Fruit fly (Drosophila melanogaster) whole organism, embryonic: Measurements from ENCODE around the gene Ythdc1.

Source experiments
- Atf6 ChIP-seq: fragments of 200-800 bp; sonication (Bioruptor generic); IDR thresholded peaks from 2 replicates; pipeline ENCODE4 v1.3.6; 2022; ENCODE audit warnings: missing biosample characterization, missing genetic modification characterization
- B-H2 ChIP-seq: fragments of 200-800 bp; sonication (Bioruptor generic); optimal IDR thresholded peaks from 2 replicates; lab custom pipeline; 2018; ENCODE audit warnings: missing biosample characterization, mild to moderate bottlenecking, missing genetic modification characterization
- CG1024 ChIP-seq: fragments of 200-800 bp; sonication (Bioruptor generic); IDR thresholded peaks from 2 replicates; pipeline ENCODE4 v1.3.6; 2022; ENCODE audit warnings: missing biosample characterization, missing genetic modification characterization
- CG10654 ChIP-seq: fragments of 200-800 bp; sonication (Bioruptor generic); optimal IDR thresholded peaks from 2 replicates; lab custom pipeline; 2016; ENCODE audit warnings: missing biosample characterization, missing genetic modification characterization
- CG12769 ChIP-seq: fragments of 200-800 bp; sonication (Bioruptor generic); optimal IDR thresholded peaks from 2 replicates; lab custom pipeline; 2019; ENCODE audit warnings: missing biosample characterization, mild to moderate bottlenecking, missing genetic modification characterization, moderate library complexity
- CG13296 ChIP-seq: fragments of 200-800 bp; sonication (Bioruptor generic); optimal IDR thresholded peaks from 3 replicates; lab custom pipeline; 2018; ENCODE audit warnings: missing biosample characterization, mild to moderate bottlenecking, missing genetic modification characterization
- CG13894 ChIP-seq: fragments of 200-800 bp; sonication (Bioruptor generic); optimal IDR thresholded peaks from 3 replicates; lab custom pipeline; 2018; ENCODE audit warnings: missing biosample characterization, mild to moderate bottlenecking, missing genetic modification characterization, moderate library complexity
- CG14441 ChIP-seq: fragments of 200-800 bp; sonication (Bioruptor generic); IDR thresholded peaks from 2 replicates; pipeline ENCODE4 v1.3.6; 2022; ENCODE audit warnings: missing biosample characterization, missing genetic modification characterization
- CG14667 ChIP-seq: fragments of 200-800 bp; sonication (Bioruptor generic); IDR thresholded peaks from 2 replicates; pipeline ENCODE4 v1.3.6; 2022; ENCODE audit warnings: missing biosample characterization, missing genetic modification characterization
- CG2120 ChIP-seq: fragments of 200-800 bp; sonication (Bioruptor generic); optimal IDR thresholded peaks from 3 replicates; lab custom pipeline; 2016; ENCODE audit warnings: missing biosample characterization, missing genetic modification characterization
- CG2712 ChIP-seq: fragments of 200-800 bp; optimal IDR thresholded peaks from 3 replicates; lab custom pipeline; 2019; ENCODE audit warnings: missing biosample characterization, mild to moderate bottlenecking, missing genetic modification characterization, moderate library complexity
- CG3281 ChIP-seq: fragments of 200-800 bp; sonication (Bioruptor generic); optimal IDR thresholded peaks from 3 replicates; lab custom pipeline; 2017; ENCODE audit warnings: missing biosample characterization, mild to moderate bottlenecking, missing genetic modification characterization
- CG34376 ChIP-seq: fragments of 200-800 bp; sonication (Bioruptor generic); optimal IDR thresholded peaks from 2 replicates; lab custom pipeline; 2018; ENCODE audit warnings: missing biosample characterization, mild to moderate bottlenecking, missing genetic modification characterization
- CG6791 ChIP-seq: fragments of 200-800 bp; sonication (Bioruptor generic); IDR thresholded peaks from 3 replicates; pipeline ENCODE4 v1.3.6; 2022; ENCODE audit warnings: missing biosample characterization, missing genetic modification characterization; ENCODE audit not compliant: partially characterized antibody
- CG6854 ChIP-seq: fragments of 200-800 bp; sonication (Bioruptor generic); optimal IDR thresholded peaks from 3 replicates; lab custom pipeline; 2017; ENCODE audit warnings: missing biosample characterization, mild to moderate bottlenecking, missing genetic modification characterization
- CG7839 ChIP-seq: fragments of 200-800 bp; sonication (Bioruptor generic); optimal IDR thresholded peaks from 3 replicates; lab custom pipeline; 2018; ENCODE audit warnings: missing biosample characterization, mild to moderate bottlenecking, missing genetic modification characterization, moderate library complexity
- CG7987 ChIP-seq: fragments of 200-800 bp; sonication (Bioruptor generic); optimal IDR thresholded peaks from 2 replicates; lab custom pipeline; 2018; ENCODE audit warnings: missing biosample characterization, mild to moderate bottlenecking, missing genetic modification characterization, moderate library complexity
- CG8281 ChIP-seq: fragments of 200-800 bp; sonication (Bioruptor generic); optimal IDR thresholded peaks from 2 replicates; lab custom pipeline; 2018; ENCODE audit warnings: missing biosample characterization, mild to moderate bottlenecking, missing genetic modification characterization, moderate library complexity
- CG9215 ChIP-seq: fragments of 200-800 bp; sonication (Bioruptor generic); IDR thresholded peaks from 2 replicates; pipeline ENCODE4 v1.3.6; 2022; ENCODE audit warnings: missing biosample characterization, missing genetic modification characterization
- CG9437 ChIP-seq: fragments of 200-800 bp; sonication (Bioruptor generic); optimal IDR thresholded peaks from 2 replicates; lab custom pipeline; 2018; ENCODE audit warnings: missing biosample characterization, mild to moderate bottlenecking, missing genetic modification characterization
- CrebB ChIP-seq: fragments of 200-800 bp; sonication (Bioruptor generic); optimal IDR thresholded peaks from 3 replicates; lab custom pipeline; 2018; ENCODE audit warnings: missing biosample characterization, mild to moderate bottlenecking, missing genetic modification characterization
- Dip2 ChIP-seq: fragments of 200-800 bp; sonication (Bioruptor generic); IDR thresholded peaks from 2 replicates; pipeline ENCODE4 v1.3.6; 2022; ENCODE audit warnings: missing biosample characterization, missing genetic modification characterization
- Doc3 ChIP-seq: fragments of 200-800 bp; sonication (Bioruptor generic); IDR thresholded peaks from 3 replicates; pipeline ENCODE4 v1.3.6; 2022; ENCODE audit warnings: missing biosample characterization, missing genetic modification characterization; ENCODE audit not compliant: partially characterized antibody
- Dp ChIP-seq: fragments of 200-800 bp; sonication (Bioruptor generic); optimal IDR thresholded peaks from 2 replicates; lab custom pipeline; 2018; ENCODE audit warnings: missing biosample characterization, mild to moderate bottlenecking, missing genetic modification characterization, moderate library complexity
- Fer1 ChIP-seq: fragments of 200-800 bp; sonication (Bioruptor generic); optimal IDR thresholded peaks from 2 replicates; lab custom pipeline; 2017; ENCODE audit warnings: missing biosample characterization, mild to moderate bottlenecking, missing genetic modification characterization
- Hr51 ChIP-seq, 2 experiments: fragments of 200-800 bp; sonication (Bioruptor generic); optimal IDR thresholded peaks; 2 replicates in 1 of 2; 3 replicates in 1 of 2; lab custom pipeline; 2016 to 2018; ENCODE audit warnings: missing biosample characterization in 2 of 2, missing genetic modification characterization in 2 of 2, mild to moderate bottlenecking in 1 of 2, moderate library complexity in 1 of 2
- Med ChIP-seq: fragments of 200-800 bp; sonication (Bioruptor generic); peaks from one replicate; lab custom pipeline; 2016; ENCODE audit warnings: missing biosample characterization, missing genetic modification characterization, mild to moderate bottlenecking, inconsistent platforms, moderate library complexity
- Meics ChIP-seq: fragments of 200-800 bp; sonication (Bioruptor generic); optimal IDR thresholded peaks from 2 replicates; lab custom pipeline; 2017; ENCODE audit warnings: missing biosample characterization, mild to moderate bottlenecking, missing genetic modification characterization
- Nf-YB ChIP-seq: fragments of 200-800 bp; sonication (Bioruptor generic); optimal IDR thresholded peaks from 3 replicates; lab custom pipeline; 2019; ENCODE audit warnings: missing biosample characterization, mild to moderate bottlenecking, missing genetic modification characterization, moderate library complexity
- Pdp1 ChIP-seq, 2 experiments: fragments of 200-800 bp; sonication (Bioruptor generic); optimal IDR thresholded peaks; 3 replicates each; lab custom pipeline; 2016; ENCODE audit warnings: missing biosample characterization in 2 of 2, missing genetic modification characterization in 2 of 2, mild to moderate bottlenecking in 1 of 2, moderate library complexity in 1 of 2
- Sox102F ChIP-seq: fragments of 200-800 bp; sonication (Bioruptor generic); optimal IDR thresholded peaks from 2 replicates; lab custom pipeline; 2018; ENCODE audit warnings: missing biosample characterization, mild to moderate bottlenecking, missing genetic modification characterization, moderate library complexity
- Xrp1 ChIP-seq: fragments of 200-800 bp; sonication (Bioruptor generic); IDR thresholded peaks from 2 replicates; pipeline ENCODE4 v1.3.6; 2022; ENCODE audit warnings: missing biosample characterization, missing genetic modification characterization
- bsh ChIP-seq, 2 experiments: fragments of 200-800 bp; sonication (Bioruptor generic); optimal IDR thresholded peaks; 2 replicates each; lab custom pipeline; 2017 to 2018; ENCODE audit warnings: mild to moderate bottlenecking in 2 of 2, missing biosample characterization in 2 of 2, missing genetic modification characterization in 2 of 2, moderate library complexity in 1 of 2
- cwo ChIP-seq: fragments of 200-800 bp; sonication (Bioruptor generic); optimal IDR thresholded peaks from 3 replicates; lab custom pipeline; 2017; ENCODE audit warnings: missing biosample characterization, missing genetic modification characterization, mild to moderate bottlenecking, moderate library complexity, missing genetic modification reagents
- inv ChIP-seq: fragments of 200-800 bp; sonication (Bioruptor generic); IDR thresholded peaks from 2 replicates; pipeline ENCODE4 v1.3.6; 2022; ENCODE audit warnings: missing biosample characterization, missing genetic modification characterization; ENCODE audit not compliant: partially characterized antibody
- jing ChIP-seq: fragments of 200-800 bp; sonication (Bioruptor generic); optimal IDR thresholded peaks from 2 replicates; lab custom pipeline; 2018; ENCODE audit warnings: missing biosample characterization, mild to moderate bottlenecking, missing genetic modification characterization
- lab ChIP-seq: fragments of 200-800 bp; sonication (Bioruptor generic); optimal IDR thresholded peaks from 3 replicates; lab custom pipeline; 2017; ENCODE audit warnings: missing biosample characterization, missing genetic modification characterization, mild to moderate bottlenecking, moderate library complexity, missing genetic modification reagents
- oc ChIP-seq: fragments of 200-800 bp; sonication (Bioruptor generic); optimal IDR thresholded peaks from 2 replicates; lab custom pipeline; 2018; ENCODE audit warnings: missing biosample characterization, mild to moderate bottlenecking, missing genetic modification characterization, moderate library complexity
- pfk ChIP-seq: fragments of 200-800 bp; sonication (Bioruptor generic); optimal IDR thresholded peaks from 2 replicates; lab custom pipeline; 2018; ENCODE audit warnings: missing biosample characterization, mild to moderate bottlenecking, missing genetic modification characterization, moderate library complexity
- phol ChIP-seq: fragments of 200-800 bp; sonication (Bioruptor generic); optimal IDR thresholded peaks from 3 replicates; lab custom pipeline; 2018; ENCODE audit warnings: missing biosample characterization, mild to moderate bottlenecking, missing genetic modification characterization, moderate library complexity
- sens ChIP-seq: fragments of 200-800 bp; sonication (Bioruptor generic); peaks from one replicate; lab custom pipeline; 2016; ENCODE audit warnings: missing biosample characterization, missing genetic modification characterization
- seq ChIP-seq: fragments of 200-800 bp; sonication (Bioruptor generic); IDR thresholded peaks from 2 replicates; pipeline ENCODE4 v1.3.6; 2022; ENCODE audit warnings: missing biosample characterization, missing genetic modification characterization
- sr ChIP-seq: fragments of 200-800 bp; sonication (Bioruptor generic); IDR thresholded peaks from 3 replicates; pipeline ENCODE4 v1.3.6; 2022; ENCODE audit warnings: missing biosample characterization, missing genetic modification characterization
- sug ChIP-seq: fragments of 200-800 bp; optimal IDR thresholded peaks from 2 replicates; lab custom pipeline; 2019; ENCODE audit warnings: missing biosample characterization, mild to moderate bottlenecking, missing genetic modification characterization, moderate library complexity

The Ythdc1 gene

DNA sequence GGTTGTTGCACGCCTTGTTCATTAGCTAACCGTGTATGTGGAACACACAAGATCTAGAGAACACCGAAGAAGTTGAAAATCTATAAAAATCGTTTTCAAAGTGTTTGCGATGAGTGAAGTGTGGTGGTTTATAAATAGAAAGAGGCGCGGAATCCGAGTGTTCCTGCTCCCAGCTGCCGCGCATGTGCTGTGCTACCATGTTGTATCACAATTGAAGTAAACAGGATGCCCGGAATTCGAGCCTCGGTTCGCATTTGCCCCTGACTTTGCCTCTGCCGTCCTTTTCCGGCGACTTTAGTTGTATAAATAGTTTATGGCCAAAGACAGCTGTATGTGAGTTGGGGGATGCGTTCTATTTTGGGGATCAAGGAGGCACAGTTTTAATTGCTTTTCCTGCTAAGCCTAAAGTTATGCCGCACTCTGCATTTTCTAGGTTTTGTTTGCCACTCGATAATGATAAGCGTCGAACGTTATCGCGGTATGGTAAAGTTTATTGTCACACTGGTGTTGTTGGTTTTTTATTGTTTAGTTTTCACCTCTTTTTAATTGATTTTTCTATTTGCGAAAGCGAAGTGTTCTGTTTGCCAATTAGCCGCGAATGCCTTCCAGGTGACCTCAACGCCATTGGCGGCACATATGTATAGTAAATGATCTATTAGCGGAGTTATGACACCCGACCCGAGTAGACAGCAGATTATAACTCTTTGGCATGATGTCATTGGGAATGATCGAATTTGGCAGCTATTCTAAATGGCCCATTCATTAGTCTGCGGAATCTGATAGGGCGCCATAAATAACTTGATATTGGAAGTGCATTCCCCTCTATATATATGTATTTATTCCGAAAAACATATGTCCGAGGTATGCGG, 24.8 kb downstream of the Ythdc1 start (continued):
- peak; percentile 5 for TF ChIP-seq CG13296
- no peak for TF ChIP-seq CG7987 (GFP tag; lab: Kevin White, UChicago)
- TF ChIP-seq CG2120 (GFP tag; lab: Kevin White, UChicago), result no peak
- TF ChIP-seq CrebB (tag; lab: Kevin White, UChicago), result peak; percentile 1
- no peak for TF ChIP-seq seq (GFP tag; lab: Robert Waterston, UW)
- no peak for TF ChIP-seq CG6854 (GFP tag; lab: Kevin White, UChicago)
- peak; percentile 35 for TF ChIP-seq sug (tag; lab: Kevin White, UChicago)
- no peak for TF ChIP-seq CG14667 (GFP tag; lab: Robert Waterston, UW)
- TF ChIP-seq CG6791 (GFP tag; lab: Robert Waterston, UW), result no peak
- TF ChIP-seq sr (GFP tag; lab: Robert Waterston, UW), result no peak
- TF ChIP-seq Nf-YB (GFP tag; lab: Kevin White, UChicago), result peak; percentile 61
- TF ChIP-seq Fer1 (GFP tag; lab: Kevin White, UChicago), result peak; percentile 17
- TF ChIP-seq Dip2 (GFP tag; lab: Robert Waterston, UW), result no peak
- TF ChIP-seq Xrp1, result 0 out of 2 replicates have a peak, but pooled peaks have one; percentile 13

DNA sequence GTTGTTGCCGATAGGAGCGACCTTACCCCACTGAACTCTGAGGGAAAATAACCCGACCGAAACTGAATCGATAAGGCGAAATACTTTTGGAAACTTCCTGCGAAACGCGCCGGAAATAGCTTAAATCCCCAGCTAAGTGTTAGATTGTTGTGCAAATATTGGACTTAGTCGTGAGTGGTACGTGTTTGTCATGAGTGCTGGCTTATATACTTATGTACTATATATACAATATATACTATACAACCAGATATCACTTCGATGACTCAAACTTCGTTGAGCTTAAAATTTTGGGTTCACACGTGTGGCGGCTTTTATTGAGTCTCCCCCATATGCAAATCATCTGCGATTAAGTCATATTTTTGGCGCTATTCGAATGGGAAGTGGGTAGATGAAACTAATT, 27.7 kb downstream of the Ythdc1 start:
- TF ChIP-seq lab (GFP tag; lab: Kevin White, UChicago), result peak; percentile 53
- peak; percentile 17 for TF ChIP-seq CG13894 (tag; lab: Kevin White, UChicago)
- no peak for TF ChIP-seq inv (GFP tag; lab: Robert Waterston, UW)
- TF ChIP-seq cwo, result peak; percentile 59
- TF ChIP-seq CG3281, result peak; percentile 13
- peak; percentile 50 for TF ChIP-seq Med
- no peak for TF ChIP-seq B-H2 (GFP tag; lab: Kevin White, UChicago)
- TF ChIP-seq CG12769, result peak; percentile 43
- no peak for TF ChIP-seq CG10654 (GFP tag; lab: Kevin White, UChicago)
- TF ChIP-seq Dp (GFP tag; lab: Kevin White, UChicago), result no peak
- peak; percentile 33 for TF ChIP-seq oc (tag; lab: Kevin White, UChicago)
- 0 out of 2 replicates have a peak, but pooled peaks have one; percentile 12 for TF ChIP-seq Atf6 (GFP tag; lab: Robert Waterston, UW)
- TF ChIP-seq CG34376 (GFP tag; lab: Kevin White, UChicago), result peak; percentile 21
- TF ChIP-seq CG8281 (tag; lab: Kevin White, UChicago), result no peak

DNA sequence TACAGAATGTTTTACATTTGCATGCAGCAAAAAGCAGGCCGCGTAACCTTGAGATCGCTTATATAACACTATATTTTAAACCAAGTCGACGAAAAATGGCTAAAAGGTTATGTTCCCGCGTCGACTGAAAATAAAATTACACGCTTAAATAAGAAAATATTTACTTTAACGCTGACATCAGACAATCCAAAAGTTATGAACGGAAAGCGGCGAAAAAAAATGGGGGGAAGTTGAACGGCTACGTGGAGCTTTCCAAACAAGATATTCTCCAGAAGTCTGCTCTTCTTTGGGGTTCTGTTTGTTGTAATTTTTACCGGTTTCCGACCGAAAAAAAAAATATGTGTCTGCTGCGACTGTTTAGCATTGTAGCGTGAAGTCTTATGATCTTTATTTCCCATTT, 29.4 kb downstream of the Ythdc1 start:
- no peak for TF ChIP-seq CG14441
- no peak for TF ChIP-seq CG9215
- no peak for TF ChIP-seq CG1024 (GFP tag; lab: Robert Waterston, UW)
- TF ChIP-seq Med, result peak; percentile 40
- TF ChIP-seq Pdp1 (GFP tag; optimal IDR thresholded peaks at IDR 0.05; lab: Kevin White, UChicago), result peak in 1 of 2 experiments; percentile 87
- TF ChIP-seq jing, result no peak
- TF ChIP-seq sens, result peak; percentile 41

DNA sequence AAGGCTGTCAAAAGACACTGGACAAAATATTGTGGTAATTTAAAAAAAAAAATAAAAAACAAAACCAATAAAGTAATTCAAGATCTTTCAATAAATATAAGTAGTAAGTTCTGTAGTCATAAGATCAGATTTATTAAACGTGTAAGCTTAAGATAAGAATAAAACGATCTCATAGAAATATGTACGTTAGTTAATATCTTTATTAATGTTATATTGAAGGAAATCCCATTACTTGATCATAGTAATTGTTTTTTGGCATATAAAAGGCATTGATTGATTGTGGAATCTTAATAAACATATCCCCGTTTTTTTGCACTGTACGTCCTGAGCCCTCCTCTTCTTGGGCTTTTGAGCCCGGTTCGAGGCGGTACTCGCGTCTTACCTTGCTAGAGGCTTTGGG, 30.7 kb downstream of the Ythdc1 start:
- no peak for TF ChIP-seq Doc3 (GFP tag; lab: Robert Waterston, UW)
- peak in 1 of 2 experiments; percentile 56 for TF ChIP-seq Hr51 (GFP tag; optimal IDR thresholded peaks at IDR 0.05; lab: Kevin White, UChicago)
- TF ChIP-seq CG9437 (GFP tag; lab: Kevin White, UChicago), result peak; percentile 1
- TF ChIP-seq Sox102F (GFP tag; lab: Kevin White, UChicago), result peak; percentile 12
- peak; percentile 4 for TF ChIP-seq Meics
- TF ChIP-seq bsh (GFP tag; optimal IDR thresholded peaks at IDR 0.05; lab: Kevin White, UChicago), result peak in 1 of 2 experiments; percentile 10
- TF ChIP-seq CG13296, result peak; percentile 3
- peak; percentile 14 for TF ChIP-seq CG7839 (tag; lab: Kevin White, UChicago)
- TF ChIP-seq CG2712 (tag; lab: Kevin White, UChicago), result peak; percentile 5
- peak; percentile 13 for TF ChIP-seq phol (tag; lab: Kevin White, UChicago)
- no peak for TF ChIP-seq pfk (GFP tag; lab: Kevin White, UChicago)
